Fruit fly (Drosophila melanogaster) whole organism, prepupa: ENCODE results near the gene CG14974.
A peak's percentile ranks its signal among the peaks of the same experiment; 100 is the strongest.

Experiments
- CG15336 ChIP-seq: fragments of 200-800 bp; sonication (Bioruptor generic); IDR thresholded peaks from 2 replicates; pipeline ENCODE4 v1.3.6; 2022; ENCODE audit warnings: missing biosample characterization, missing genetic modification characterization
- CG16779 ChIP-seq: fragments of 200-800 bp; sonication (Bioruptor generic); optimal IDR thresholded peaks from 3 replicates; lab custom pipeline; 2017; ENCODE audit warnings: missing biosample characterization, mild to moderate bottlenecking, missing genetic modification characterization
- CG3919 ChIP-seq: fragments of 200-800 bp; sonication (Bioruptor generic); optimal IDR thresholded peaks from 3 replicates; lab custom pipeline; 2016; ENCODE audit warnings: missing biosample characterization, missing genetic modification characterization
- CG6854 ChIP-seq: fragments of 200-800 bp; sonication (Bioruptor generic); optimal IDR thresholded peaks from 2 replicates; lab custom pipeline; 2017; ENCODE audit warnings: missing biosample characterization, mild to moderate bottlenecking, missing genetic modification characterization
- Ets96B ChIP-seq: fragments of 200-800 bp; optimal IDR thresholded peaks from 2 replicates; lab custom pipeline; 2019; ENCODE audit warnings: missing biosample characterization, mild to moderate bottlenecking, missing genetic modification characterization, moderate library complexity
- Met ChIP-seq: fragments of 200-800 bp; sonication (Bioruptor generic); optimal IDR thresholded peaks from 3 replicates; lab custom pipeline; 2016; ENCODE audit warnings: missing biosample characterization, missing genetic modification characterization
- Sox102F ChIP-seq: fragments of 200-800 bp; sonication (Bioruptor generic); optimal IDR thresholded peaks from 2 replicates; lab custom pipeline; 2016; ENCODE audit warnings: missing biosample characterization, mild to moderate bottlenecking, missing genetic modification characterization
- esn ChIP-seq: fragments of 200-800 bp; sonication (Bioruptor generic); optimal IDR thresholded peaks from 2 replicates; lab custom pipeline; 2016; ENCODE audit warnings: missing biosample characterization, mild to moderate bottlenecking, missing genetic modification characterization, moderate library complexity

- TF ChIP-seq CG3919 (GFP tag; lab: Kevin White, UChicago) (peak; percentile 58), Sox102F (GFP tag; lab: Kevin White, UChicago) (no peak), CG6854 (GFP tag; lab: Kevin White, UChicago) (no peak), Met (GFP tag; lab: Kevin White, UChicago) (no peak), esn (GFP tag; lab: Kevin White, UChicago) (no peak), CG15336 (peak; percentile 90), CG16779 (tag; lab: Kevin White, UChicago) (peak; percentile 27), Ets96B (peak; percentile 43)
Measured at dm6 chr3L:3632500-3633183, 11.8 kb upstream of the CG14974 start.
